Fruit fly (Drosophila melanogaster) Kc167 (cell line): ENCODE data around the gene Fad2.

Experiments
- Myc ChIP-seq: fragments of >200 bp; optimal IDR thresholded peaks from 2 replicates; lab custom pipeline; 2017; ENCODE audit warnings: missing external identifiers
- h ChIP-seq: fragments of >200 bp; optimal IDR thresholded peaks from 3 replicates; lab custom pipeline; 2018; ENCODE audit warnings: missing external identifiers
- ttk ChIP-seq: sonication (Bioruptor generic); optimal IDR thresholded peaks from 2 replicates; lab custom pipeline; 2017; ENCODE audit warnings: missing external identifiers

DNA sequence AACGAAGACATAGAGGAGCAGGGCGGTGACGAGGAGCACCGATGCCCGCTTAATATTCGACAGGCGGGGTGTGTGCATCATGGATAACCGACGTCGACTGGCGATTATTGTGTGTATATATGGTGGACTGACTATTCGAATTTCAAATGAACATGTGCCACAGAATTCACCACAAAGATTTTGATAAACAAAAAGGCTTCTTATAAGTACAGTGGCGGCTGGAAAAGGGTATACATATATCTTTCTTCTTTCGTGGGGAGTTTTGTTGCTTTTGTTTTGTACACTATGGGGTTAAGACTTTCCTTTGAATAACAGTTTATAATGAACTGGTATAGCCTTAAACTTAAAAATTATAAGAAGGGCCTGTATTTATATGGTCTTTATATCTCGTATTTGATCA is 46.4 kb downstream of the Fad2 start, which contains the start of gene CG6310:
- TF ChIP-seq h (lab: Kevin White, UChicago) (no peak), ttk (lab: Kevin White, UChicago) (no peak), Myc (lab: Kevin White, UChicago) (no peak)
